Fruit fly (Drosophila melanogaster): ENCODE results near the gene CG10492.

CG10492 gene

DNA sequence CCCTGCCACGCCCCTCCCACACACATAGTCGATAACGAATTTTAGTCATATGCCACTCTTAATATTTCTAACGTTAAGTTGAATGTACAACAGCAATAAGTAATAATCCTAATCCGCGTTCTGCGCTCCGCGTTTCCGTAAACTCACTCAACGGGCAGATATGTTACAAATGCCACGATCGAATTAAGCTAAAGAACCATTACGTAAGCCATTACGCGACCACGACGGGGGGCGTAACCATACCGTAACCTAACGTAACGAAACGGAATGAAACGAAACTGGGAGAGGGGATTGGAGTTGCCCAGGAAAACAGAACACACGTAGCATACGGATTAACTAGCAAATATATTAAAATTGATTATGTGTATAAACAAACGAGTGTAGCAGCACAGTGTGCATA, 3.9 kb downstream of the CG10492 start:
- TF ChIP-seq noc (tag; optimal IDR thresholded peaks at IDR 0.05): no peak

DNA sequence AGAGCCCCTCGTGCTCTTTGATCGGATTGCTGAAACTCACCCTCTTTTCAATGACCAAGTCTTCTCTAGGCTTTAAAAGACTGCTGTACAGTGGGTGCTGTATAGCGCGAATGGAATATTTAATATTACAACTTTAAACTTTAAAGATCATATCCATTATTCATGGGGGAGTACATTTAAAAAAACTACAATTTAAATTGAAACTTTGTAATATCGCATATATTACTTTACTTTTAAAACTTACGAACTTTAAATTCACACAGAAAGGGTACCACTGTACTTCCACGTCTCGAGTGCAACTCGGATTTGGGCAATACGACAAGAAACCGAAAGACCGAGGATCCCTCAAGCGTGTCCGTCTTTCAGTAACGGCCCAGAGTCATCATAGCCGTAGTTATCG, 5.0 kb downstream of the CG10492 start, which contains the start of gene Phlpp:
Gene Phlpp (plus strand): TSS at position 214 of the 400 bp plus-strand sequence.
- TF ChIP-seq noc (tag; optimal IDR thresholded peaks at IDR 0.05): no peak

DNA sequence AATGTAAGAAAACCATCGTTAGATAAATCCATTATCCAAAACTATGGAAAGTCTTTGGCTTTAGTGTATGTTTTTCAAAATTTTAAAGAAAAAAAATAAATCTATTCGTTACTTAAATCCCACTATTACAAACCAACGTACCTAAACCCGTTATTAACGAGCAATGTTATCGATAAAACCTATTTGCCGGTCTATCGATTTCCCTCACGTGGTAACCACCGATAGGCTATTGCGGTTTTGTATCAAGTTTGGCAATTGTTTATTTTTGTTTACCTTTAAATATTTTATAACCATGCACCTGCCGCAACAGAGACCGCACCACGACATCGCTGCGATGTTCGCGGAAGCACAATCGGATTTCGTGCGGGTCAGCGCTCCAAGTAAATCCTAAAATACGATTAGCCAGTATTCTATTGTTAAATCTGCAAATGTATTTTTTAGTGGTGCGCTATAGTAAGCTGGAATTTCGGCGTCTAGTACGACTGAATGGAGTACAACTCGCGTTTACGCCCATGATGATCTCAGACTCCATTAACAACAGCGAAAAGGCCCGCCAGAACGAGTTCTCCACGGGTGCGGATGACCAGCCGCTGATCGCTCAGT, 9.3 kb downstream of the CG10492 start, which contains the start of gene Dus4:
Gene Dus4 (plus strand): TSS at position 206 of the 603 bp plus-strand sequence.
- TF ChIP-seq noc (tag; optimal IDR thresholded peaks at IDR 0.05): no peak

DNA sequence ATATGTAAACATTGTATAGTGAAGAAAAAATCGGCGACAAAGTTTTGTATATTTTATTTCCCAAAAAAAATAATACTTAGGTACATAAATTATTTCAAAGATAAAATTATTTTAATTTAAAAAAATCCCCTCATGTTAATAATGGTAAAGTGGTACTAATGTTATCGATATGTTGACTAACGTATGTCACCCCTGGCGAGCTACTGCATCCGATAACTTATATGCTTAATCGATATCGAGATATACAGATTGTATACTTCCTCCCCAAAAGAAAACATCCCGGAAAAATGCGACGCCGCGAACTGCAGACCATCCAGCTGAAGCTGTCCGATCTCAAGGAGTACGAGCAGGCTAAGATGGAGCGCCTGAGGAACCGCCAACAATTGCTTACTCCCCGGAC, 10.8 kb downstream of the CG10492 start, which contains the start of gene CG17343:
Gene CG17343 (plus strand): TSS at position 224 of the 400 bp plus-strand sequence.
- TF ChIP-seq noc (tag; optimal IDR thresholded peaks at IDR 0.05): no peak

DNA sequence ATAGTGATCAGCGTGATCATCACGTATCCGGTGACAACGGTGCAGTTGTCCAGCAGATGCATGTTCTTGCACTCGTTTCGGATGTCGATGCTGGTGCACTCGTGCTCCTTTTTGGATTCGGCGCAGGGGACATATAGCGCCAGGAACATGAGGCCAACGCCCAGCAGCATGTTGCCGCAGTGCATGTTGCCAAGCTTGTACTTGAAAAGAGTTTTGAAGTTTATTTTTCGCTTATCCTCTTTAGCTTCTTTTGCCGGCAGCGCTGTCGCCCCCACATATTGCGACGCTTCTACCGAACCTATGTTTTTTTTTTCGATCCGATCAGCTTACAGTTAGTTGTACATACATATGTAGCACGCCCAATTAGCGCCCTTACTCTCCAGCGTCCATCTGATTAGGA, 14.5 kb downstream of the CG10492 start:
- no peak for TF ChIP-seq noc (tag; optimal IDR thresholded peaks at IDR 0.05)

DNA sequence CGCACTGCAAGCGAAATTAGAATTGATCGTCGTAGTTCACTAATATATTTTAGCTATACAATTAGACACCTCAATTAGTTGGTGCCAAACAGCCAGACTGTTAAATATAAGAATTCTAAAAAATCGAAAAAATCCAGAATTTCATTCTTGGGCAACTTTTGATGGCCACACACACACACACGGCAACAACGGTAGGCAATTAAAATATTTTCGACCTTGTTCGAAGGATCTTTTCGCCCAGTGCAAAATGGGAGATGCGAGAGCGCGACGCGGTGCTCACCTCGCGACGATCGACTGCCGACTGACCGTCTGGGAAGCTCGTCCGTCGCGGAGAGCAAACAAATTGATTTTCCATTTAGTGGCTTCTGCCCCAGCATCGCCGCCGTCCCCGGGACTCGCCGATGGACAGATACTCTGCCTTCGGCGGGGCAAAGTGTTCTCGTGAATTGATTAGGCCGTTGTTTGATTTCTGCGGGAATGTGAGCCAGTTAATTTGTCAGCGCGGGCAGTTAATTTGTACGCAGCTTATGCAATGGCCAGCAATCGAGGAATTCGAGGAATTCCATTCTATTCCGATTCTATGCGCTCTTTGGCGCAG, 15.8 kb downstream of the CG10492 start, which contains the start of gene CG10702:
Gene CG10702 (minus strand): TSS at position 304 of the 598 bp plus-strand sequence.
- TF ChIP-seq noc (tag; optimal IDR thresholded peaks at IDR 0.05): no peak

DNA sequence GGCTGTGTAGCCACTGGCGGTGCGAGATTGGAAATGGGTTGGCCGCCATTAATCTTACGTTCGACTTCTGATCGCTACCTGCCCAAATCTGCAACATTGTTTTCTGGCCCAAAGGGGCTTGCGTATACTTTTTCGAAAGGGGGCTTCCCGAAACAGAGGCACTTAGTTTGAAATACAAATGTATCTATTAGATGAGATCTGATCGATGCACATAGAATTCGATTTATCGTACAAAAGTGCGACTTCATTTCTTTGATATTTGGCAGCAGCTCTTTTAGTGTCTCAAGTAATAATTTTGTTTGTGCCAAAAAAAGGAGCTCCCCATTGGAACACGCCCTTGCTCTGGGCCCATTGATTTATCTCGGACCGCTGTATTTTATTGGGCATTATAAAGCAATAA, 17.8 kb downstream of the CG10492 start:
- no peak for TF ChIP-seq noc (tag; optimal IDR thresholded peaks at IDR 0.05)

DNA sequence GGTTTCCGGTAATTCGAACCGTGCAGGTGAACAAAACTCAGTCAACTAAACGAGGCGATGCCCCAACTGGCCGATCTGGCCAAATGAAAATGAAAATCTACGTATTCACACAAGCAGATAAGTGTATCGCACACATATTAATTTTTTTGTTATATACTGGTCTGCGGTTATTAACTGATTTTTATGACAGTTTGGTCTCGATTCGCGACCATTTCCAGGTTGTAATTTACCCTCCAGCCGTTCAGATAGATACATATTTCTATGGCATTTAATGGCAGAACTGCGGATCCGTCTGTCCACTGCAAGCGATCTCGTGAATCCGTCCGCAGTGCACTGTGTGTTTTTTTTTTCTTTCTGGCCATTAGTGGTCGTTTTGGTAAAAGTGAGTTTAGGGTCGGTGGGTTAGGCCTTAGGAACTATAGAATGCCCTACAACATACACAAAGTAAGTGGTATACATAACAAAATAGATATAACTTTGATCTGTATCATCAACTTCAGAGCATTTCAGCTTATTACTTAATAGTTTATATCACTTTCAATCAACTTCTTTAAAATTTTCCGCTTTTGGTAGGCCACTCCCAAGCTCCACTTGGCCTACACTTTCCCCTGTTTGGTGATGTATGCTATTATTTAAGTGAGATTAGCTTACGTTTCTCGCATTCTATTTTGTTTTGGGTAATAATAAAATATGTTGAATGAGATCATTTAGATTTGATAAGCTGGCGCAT, 20.4 kb downstream of the CG10492 start, which contains the start of gene CG17572:
Gene CG17572 (minus strand): TSS at position 51 of the 730 bp plus-strand sequence.
- TF ChIP-seq noc (tag; optimal IDR thresholded peaks at IDR 0.05): no peak

DNA sequence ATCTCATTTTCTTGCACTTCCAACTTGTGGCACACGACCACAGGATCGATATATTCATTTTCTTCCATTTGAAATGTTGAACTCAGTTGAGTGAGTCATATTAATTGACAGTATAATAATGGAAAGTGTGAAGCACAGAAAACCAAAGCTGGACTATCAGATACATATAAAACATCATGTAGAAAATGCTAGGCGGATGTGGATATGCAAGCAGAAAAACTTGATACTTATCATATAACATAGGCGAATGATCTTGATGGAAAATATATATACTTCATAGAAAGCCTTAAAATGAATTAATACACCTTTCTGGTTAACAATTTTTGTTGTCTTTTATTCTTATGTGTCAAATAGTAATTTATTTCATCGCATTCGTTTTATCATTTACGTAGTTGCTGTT, 25.1 kb downstream of the CG10492 start, which contains the start of gene CG10700:
Gene CG10700 (minus strand): TSS at position 101 of the 400 bp plus-strand sequence.
- TF ChIP-seq noc (tag; optimal IDR thresholded peaks at IDR 0.05): no peak

DNA sequence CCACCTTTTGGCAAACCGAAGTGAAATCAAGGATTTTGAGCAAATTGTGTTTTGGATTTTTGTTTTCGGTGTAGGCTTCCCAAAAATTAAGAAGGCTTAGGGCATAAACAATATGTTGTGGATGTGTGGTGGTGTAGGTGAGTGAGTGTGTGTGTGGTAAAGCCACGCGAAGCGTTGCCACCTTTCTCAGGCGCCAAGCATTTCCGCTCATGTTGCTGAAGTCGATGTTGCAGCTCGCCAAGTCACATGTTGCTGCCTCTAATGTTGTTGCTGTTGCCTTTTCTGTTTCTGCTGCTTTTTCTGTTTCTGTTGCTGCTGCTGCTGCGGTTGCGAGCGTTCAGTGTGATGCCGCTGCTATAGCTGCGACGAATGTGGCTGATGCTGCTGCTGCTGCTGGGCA, 25.9 kb downstream of the CG10492 start:
- TF ChIP-seq noc (tag; optimal IDR thresholded peaks at IDR 0.05): no peak

DNA sequence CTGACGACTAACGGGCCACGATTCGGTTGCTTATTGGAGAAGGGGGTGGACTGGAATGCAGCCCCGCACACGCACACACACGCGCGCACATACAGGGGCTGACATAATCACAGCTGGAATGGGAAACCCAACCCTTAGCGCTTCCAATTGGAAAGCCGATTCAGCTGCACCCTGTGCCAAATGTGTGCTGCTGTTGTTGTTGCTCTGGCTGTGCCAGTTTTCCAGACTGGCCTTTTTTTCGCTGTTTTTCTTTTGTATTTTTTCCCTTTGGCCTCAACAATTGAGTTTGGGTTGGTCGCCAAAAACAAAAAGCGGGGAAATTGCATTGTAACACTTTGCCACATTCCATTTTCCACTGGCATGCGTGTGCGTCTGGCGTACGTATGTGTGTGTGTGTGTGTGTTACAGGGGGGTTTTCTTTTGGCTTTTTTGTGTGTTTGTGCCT, 29.5 kb downstream of the CG10492 start:
- no peak for TF ChIP-seq noc (tag; optimal IDR thresholded peaks at IDR 0.05)

DNA sequence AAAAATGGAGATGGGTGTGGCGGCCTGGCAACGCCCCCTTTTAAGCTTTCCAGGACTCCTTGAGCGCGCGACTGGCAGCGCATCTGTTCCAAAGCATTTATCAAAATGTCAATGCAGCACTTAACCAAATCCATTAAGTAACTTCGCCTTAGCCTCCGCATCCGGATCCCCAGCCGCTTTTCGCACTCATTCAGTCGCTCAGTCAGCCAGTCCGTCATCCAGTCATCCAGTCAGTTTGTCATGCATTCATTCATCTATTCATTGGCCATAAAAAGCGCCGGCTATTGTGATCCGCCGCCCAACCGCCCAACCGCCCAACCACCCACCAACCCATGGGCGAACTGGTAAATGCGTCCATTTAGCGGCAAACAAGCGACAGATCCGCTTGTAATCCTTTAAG, 35.0 kb downstream of the CG10492 start:
- TF ChIP-seq noc (tag; optimal IDR thresholded peaks at IDR 0.05): no peak

DNA sequence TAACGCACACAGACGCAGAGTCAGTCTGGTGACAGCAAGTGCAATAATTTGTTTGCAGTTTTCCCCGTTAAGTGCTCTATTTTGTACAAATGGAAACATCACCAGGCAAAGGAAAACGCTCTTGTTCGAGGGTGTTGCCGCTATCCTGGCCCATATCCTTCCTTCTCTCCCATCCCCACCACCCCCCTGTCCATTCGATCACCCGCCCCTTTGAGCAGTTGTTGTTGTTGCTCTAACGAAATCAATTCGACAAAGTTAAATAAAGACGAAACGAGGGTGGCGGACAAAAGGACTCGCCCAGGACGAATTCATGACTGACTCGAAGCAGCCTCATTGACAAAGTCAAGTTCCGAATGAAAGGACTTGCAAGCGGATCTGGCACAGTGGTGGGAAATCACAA, 35.5 kb downstream of the CG10492 start:
- no peak for TF ChIP-seq noc (tag; optimal IDR thresholded peaks at IDR 0.05)

DNA sequence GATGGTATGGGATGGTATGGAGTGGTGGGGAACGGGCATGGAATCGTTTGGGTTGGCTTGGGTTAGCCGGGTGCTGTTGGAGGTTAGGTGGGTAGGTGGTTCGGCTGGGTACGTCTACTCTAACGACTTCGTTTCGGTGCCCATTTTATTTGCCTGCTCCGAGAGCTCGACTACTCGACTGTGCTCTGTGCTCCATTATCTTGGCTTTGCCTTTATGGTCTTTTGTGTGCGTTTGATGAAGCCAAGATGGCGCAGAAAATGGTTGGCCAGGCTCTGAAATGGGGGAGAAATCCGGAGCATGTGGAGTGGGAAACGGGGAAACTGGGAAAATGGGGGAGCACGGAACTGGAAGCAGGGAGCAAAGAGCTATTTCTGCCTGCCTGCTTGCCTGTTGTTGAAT, 40.0 kb downstream of the CG10492 start:
- no peak for TF ChIP-seq noc (tag; optimal IDR thresholded peaks at IDR 0.05)

DNA sequence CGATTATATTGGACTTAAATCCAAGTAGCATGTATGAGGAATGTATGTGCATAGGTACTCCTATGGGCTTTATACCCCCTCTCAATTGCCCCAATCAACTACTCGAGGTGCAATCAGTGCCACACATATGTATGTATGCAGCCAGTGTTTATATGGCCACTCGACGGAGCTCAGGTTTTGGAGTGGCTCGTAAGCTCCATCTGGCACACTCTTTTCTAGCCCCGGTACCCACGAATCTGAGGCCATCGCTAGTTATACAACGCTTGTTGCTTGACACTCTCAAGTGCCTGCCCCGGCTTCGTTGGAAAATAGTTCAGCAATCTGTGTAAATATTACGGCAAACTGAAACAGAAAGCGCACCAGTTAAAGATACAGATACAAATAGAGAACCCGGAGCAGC, 42.5 kb downstream of the CG10492 start:
- TF ChIP-seq noc (tag; optimal IDR thresholded peaks at IDR 0.05): no peak

DNA sequence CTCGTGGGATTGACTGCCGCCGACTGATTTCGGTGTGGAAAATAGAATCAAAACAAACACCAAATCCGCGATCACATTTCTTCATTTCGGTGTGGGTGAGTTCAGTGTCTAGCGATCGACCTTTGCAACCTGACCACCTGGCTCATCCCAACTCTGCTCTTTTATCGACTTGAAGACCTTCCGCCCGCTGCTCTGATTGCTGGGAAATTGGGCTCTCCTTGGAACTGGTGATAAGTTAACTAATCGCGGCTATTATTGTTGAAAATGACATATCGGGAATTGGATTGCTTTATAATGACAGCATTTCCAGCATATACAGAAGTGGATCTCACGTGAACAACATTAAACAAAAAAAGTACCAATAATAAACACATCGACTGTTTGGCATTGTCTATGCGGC, 43.5 kb downstream of the CG10492 start:
- no peak for TF ChIP-seq noc (tag; optimal IDR thresholded peaks at IDR 0.05)

DNA sequence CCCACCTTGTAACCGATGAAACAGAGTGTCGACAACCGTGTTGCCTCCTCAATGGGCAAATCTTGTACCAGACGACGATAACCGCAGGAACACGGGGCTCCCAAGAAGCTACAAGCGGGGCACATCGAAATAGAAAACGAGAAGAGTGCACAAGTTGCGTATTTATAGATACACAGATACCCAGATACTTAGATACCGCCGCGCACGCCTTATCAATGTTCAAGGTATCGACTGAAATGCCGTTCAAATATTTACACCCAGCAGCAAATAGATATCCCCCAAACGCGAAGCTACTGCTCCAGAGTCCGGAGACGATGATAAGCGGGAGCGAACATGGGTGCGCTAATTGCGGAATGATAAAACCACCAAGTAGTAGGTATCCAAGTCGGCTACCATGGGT, 44.8 kb downstream of the CG10492 start:
- no peak for TF ChIP-seq noc (tag; optimal IDR thresholded peaks at IDR 0.05)

Data from whole organism, larva.